Worm (Caenorhabditis elegans) whole organism, L1 larva: ENCODE measurements around the gene flh-3.

Source experiments
- C34B4.2 ChIP-seq: sonication (generic microtip); optimal IDR thresholded peaks from 2 replicates; lab custom pipeline; 2017; ENCODE audit warnings: mild to moderate bottlenecking, missing genetic modification characterization, missing compliant biosample characterization
- ceh-88 ChIP-seq: fragments of 200-800 bp; sonication (Bioruptor generic); IDR thresholded peaks from 2 replicates; pipeline ENCODE4 v1.3.6; 2022; ENCODE audit warnings: missing genetic modification characterization, missing compliant biosample characterization
- elt-3 ChIP-seq, 6 experiments: fragments of 150-350 bp in 1 of 6; sonication (generic microtip); optimal IDR thresholded peaks; 2 replicates each; lab custom pipeline; 2017 to 2018; ENCODE audit warnings: missing biosample characterization in 6 of 6, missing genetic modification characterization in 6 of 6, inconsistent platforms in 1 of 6
- fkh-4 ChIP-seq: sonication (generic microtip); optimal IDR thresholded peaks from 2 replicates; lab custom pipeline; 2016; ENCODE audit warnings: missing compliant biosample characterization, missing genetic modification characterization, borderline replicate concordance
- lir-3 ChIP-seq: sonication (generic microtip); optimal IDR thresholded peaks from 2 replicates; lab custom pipeline; 2016; ENCODE audit warnings: mild to moderate bottlenecking, missing genetic modification characterization, moderate library complexity, missing compliant biosample characterization; ENCODE audit not compliant: poor library complexity
- mdl-1 ChIP-seq, 2 experiments: fragments of 150-350 bp; optimal IDR thresholded peaks; 2 replicates each; lab custom pipeline; 2014 to 2017; ENCODE audit warnings: missing biosample characterization in 2 of 2, missing genetic modification characterization in 2 of 2, inconsistent platforms in 1 of 2
- nhr-28 ChIP-seq: fragments of 150-350 bp; optimal IDR thresholded peaks from 2 replicates; lab custom pipeline; 2014; ENCODE audit warnings: missing biosample characterization, missing genetic modification characterization
- nhr-76 ChIP-seq: sonication (generic microtip); optimal IDR thresholded peaks from 2 replicates; lab custom pipeline; 2017; ENCODE audit warnings: missing biosample characterization, missing genetic modification characterization
- pqm-1 ChIP-seq: sonication (generic microtip); optimal IDR thresholded peaks from 3 replicates; lab custom pipeline; 2017; ENCODE audit warnings: missing biosample characterization, missing genetic modification characterization
- snu-23 ChIP-seq: sonication (generic microtip); optimal IDR thresholded peaks from 2 replicates; lab custom pipeline; 2016; ENCODE audit warnings: missing genetic modification characterization, missing compliant biosample characterization
- zag-1 ChIP-seq: fragments of 150-350 bp; optimal IDR thresholded peaks from 2 replicates; lab custom pipeline; 2014; ENCODE audit warnings: missing biosample characterization, missing genetic modification characterization
- ztf-4 ChIP-seq: fragments of 150-350 bp; optimal IDR thresholded peaks from 2 replicates; lab custom pipeline; 2014; ENCODE audit warnings: missing biosample characterization, missing genetic modification characterization

DNA sequence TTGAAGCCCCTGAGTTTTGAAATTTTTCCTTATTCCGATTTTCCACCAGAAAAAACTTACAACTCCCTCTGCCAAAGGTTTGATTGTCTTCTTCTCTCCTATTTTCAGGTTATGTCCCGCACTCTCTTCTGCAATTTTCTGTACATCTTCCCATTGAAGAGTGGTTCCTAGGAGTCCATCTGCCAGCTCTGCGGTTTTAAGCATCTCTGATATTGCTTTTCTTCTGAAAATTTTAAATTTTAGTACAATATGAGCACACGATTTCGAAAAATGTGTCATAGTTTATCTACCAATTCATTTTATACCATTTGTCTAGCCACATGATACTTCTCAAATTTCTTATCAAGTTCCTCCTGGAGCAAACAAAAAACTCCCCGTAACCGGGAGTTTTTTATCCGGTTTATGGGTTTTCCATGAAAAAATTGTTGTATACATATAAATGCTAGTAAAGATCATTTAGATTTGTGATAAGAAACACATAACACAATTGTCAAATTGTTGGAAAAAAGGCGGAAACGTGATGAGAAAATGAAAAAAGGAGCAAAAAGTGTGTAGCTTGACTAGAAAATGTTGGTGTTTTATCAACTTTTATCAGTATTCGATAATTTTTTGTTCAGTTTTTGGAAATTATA is 41.2 kb downstream of the flh-3 start:
- TF ChIP-seq zag-1 (tag; lab: Kevin White, UChicago) = no peak
- no peak for TF ChIP-seq C34B4.2 (tag; lab: Kevin White, UChicago)
- no peak for TF ChIP-seq mdl-1 (tag; optimal IDR thresholded peaks at IDR 0.05; lab: Kevin White, UChicago)
- TF ChIP-seq elt-3 (tag; optimal IDR thresholded peaks at IDR 0.05; lab: Kevin White, UChicago) = no peak
- TF ChIP-seq nhr-76 (tag; lab: Kevin White, UChicago) = no peak
- TF ChIP-seq ceh-88 = no peak
- TF ChIP-seq pqm-1 (tag; lab: Kevin White, UChicago) = no peak
- no peak for TF ChIP-seq lir-3
- no peak for TF ChIP-seq snu-23 (GFP tag; lab: Kevin White, UChicago)
- TF ChIP-seq fkh-4 (tag; lab: Kevin White, UChicago) = no peak
- no peak for TF ChIP-seq nhr-28
- no peak for TF ChIP-seq ztf-4 (tag; lab: Kevin White, UChicago)
